Fruit fly (Drosophila melanogaster) whole organism, wandering third instar larva: ENCODE measurements around the gene CG7772.

ENCODE experiments used
- Abd-B ChIP-seq: fragments of >200 bp; optimal IDR thresholded peaks from 2 replicates; lab custom pipeline; 2017; ENCODE audit warnings: missing biosample characterization, missing genetic modification characterization
- CG32264 ChIP-seq: fragments of 200-800 bp; sonication (Bioruptor generic); optimal IDR thresholded peaks from 2 replicates; lab custom pipeline; 2016; ENCODE audit warnings: missing biosample characterization, missing genetic modification characterization
- CG9705 ChIP-seq: fragments of 200-800 bp; sonication (Bioruptor generic); optimal IDR thresholded peaks from 2 replicates; lab custom pipeline; 2018; ENCODE audit warnings: missing biosample characterization, mild to moderate bottlenecking, missing genetic modification characterization
- CrebA ChIP-seq: fragments of 200-800 bp; sonication (Bioruptor generic); optimal IDR thresholded peaks from 2 replicates; lab custom pipeline; 2016; ENCODE audit warnings: missing biosample characterization, mild to moderate bottlenecking, missing genetic modification characterization, borderline replicate concordance
- Dfd ChIP-seq: fragments of >200 bp; optimal IDR thresholded peaks from 2 replicates; lab custom pipeline; 2017; ENCODE audit warnings: missing biosample characterization, missing genetic modification characterization
- Dif ChIP-seq: fragments of 200-275, 200-300 bp; sonication (Bioruptor generic); optimal IDR thresholded peaks from 2 replicates; lab custom pipeline; 2018; ENCODE audit warnings: missing biosample characterization, missing genetic modification characterization; ENCODE audit not compliant: partially characterized antibody
- GATAd ChIP-seq: sonication (Bioruptor generic); optimal IDR thresholded peaks from 2 replicates; lab custom pipeline; 2016; ENCODE audit warnings: missing biosample characterization, missing genetic modification characterization
- HLH106 ChIP-seq: fragments of 200-800 bp; optimal IDR thresholded peaks from 3 replicates; lab custom pipeline; 2019; ENCODE audit warnings: missing biosample characterization, mild to moderate bottlenecking, missing genetic modification characterization, moderate library complexity
- Hnf4 ChIP-seq: fragments of 200-800 bp; sonication (Bioruptor generic); optimal IDR thresholded peaks from 2 replicates; lab custom pipeline; 2016; ENCODE audit warnings: missing biosample characterization, mild to moderate bottlenecking, missing genetic modification characterization
- Hr78 ChIP-seq: fragments of >200 bp; optimal IDR thresholded peaks from 2 replicates; lab custom pipeline; 2017; ENCODE audit warnings: missing biosample characterization, missing genetic modification characterization
- Hr83 ChIP-seq: fragments of 200-300 bp; sonication (Bioruptor generic); optimal IDR thresholded peaks from 2 replicates; lab custom pipeline; 2016; ENCODE audit warnings: missing biosample characterization, mild to moderate bottlenecking, missing genetic modification characterization, moderate library complexity; ENCODE audit not compliant: poor library complexity, severe bottlenecking
- Jra ChIP-seq: sonication (Bioruptor generic); optimal IDR thresholded peaks from 2 replicates; lab custom pipeline; 2016; ENCODE audit warnings: missing biosample characterization, missing genetic modification characterization
- Mio ChIP-seq: sonication (Bioruptor generic); optimal IDR thresholded peaks from 2 replicates; lab custom pipeline; 2016; ENCODE audit warnings: missing biosample characterization, missing genetic modification characterization
- Myc ChIP-seq: fragments of >200 bp; optimal IDR thresholded peaks from 2 replicates; lab custom pipeline; 2017
- N ChIP-seq: fragments of >200 bp; optimal IDR thresholded peaks from 2 replicates; lab custom pipeline; 2018; ENCODE audit warnings: missing biosample characterization, missing external identifiers, missing genetic modification characterization
- OdsH ChIP-seq: fragments of 200-800 bp; sonication (Bioruptor generic); optimal IDR thresholded peaks from 2 replicates; lab custom pipeline; 2016; ENCODE audit warnings: missing biosample characterization, mild to moderate bottlenecking, missing genetic modification characterization
- Rel ChIP-seq, 2 experiments: fragments of 200-800 bp; sonication (Bioruptor generic) in 1 of 2; optimal IDR thresholded peaks; 2 replicates in 1 of 2; 3 replicates in 1 of 2; lab custom pipeline; 2016 to 2019; ENCODE audit warnings: mild to moderate bottlenecking in 2 of 2, missing biosample characterization in 2 of 2, missing genetic modification characterization in 2 of 2, moderate library complexity in 1 of 2
- Sp1 ChIP-seq: fragments of 200-800 bp; sonication (Bioruptor generic); optimal IDR thresholded peaks from 3 replicates; lab custom pipeline; 2019; ENCODE audit warnings: missing biosample characterization, mild to moderate bottlenecking, missing genetic modification characterization, moderate library complexity
- Vsx2 ChIP-seq: fragments of 200-300, 225-300 bp; sonication (Bioruptor generic); optimal IDR thresholded peaks from 2 replicates; lab custom pipeline; 2018; ENCODE audit warnings: missing biosample characterization, missing genetic modification characterization; ENCODE audit not compliant: partially characterized antibody
- br ChIP-seq: fragments of 200-800 bp; sonication (Bioruptor generic); optimal IDR thresholded peaks from 2 replicates; lab custom pipeline; 2016; ENCODE audit warnings: missing biosample characterization, missing genetic modification characterization
- brk ChIP-seq: fragments of 200-800 bp; sonication (Bioruptor generic); optimal IDR thresholded peaks from 2 replicates; lab custom pipeline; 2016; ENCODE audit warnings: missing biosample characterization, mild to moderate bottlenecking, missing genetic modification characterization
- dl ChIP-seq, 2 experiments: fragments of 175-275, 200-275 bp in 1 of 2; fragments of 200-275 bp in 1 of 2; sonication (Bioruptor generic); optimal IDR thresholded peaks; lab custom pipeline; 2018; ENCODE audit warnings: mild to moderate bottlenecking in 2 of 2, missing biosample characterization in 2 of 2, missing genetic modification characterization in 2 of 2, moderate library complexity in 2 of 2; ENCODE audit not compliant: partially characterized antibody in 2 of 2, insufficient read depth in 1 of 2
- dmrt93B ChIP-seq: fragments of 200-800 bp; sonication (Bioruptor generic); optimal IDR thresholded peaks from 2 replicates; lab custom pipeline; 2018; ENCODE audit warnings: missing biosample characterization, mild to moderate bottlenecking, missing genetic modification characterization
- dsf ChIP-seq: sonication (Bioruptor generic); optimal IDR thresholded peaks from 2 replicates; lab custom pipeline; 2016; ENCODE audit warnings: missing biosample characterization, missing genetic modification characterization, borderline replicate concordance
- ey ChIP-seq: fragments of 200-800 bp; sonication (Bioruptor generic); optimal IDR thresholded peaks from 2 replicates; lab custom pipeline; 2016; ENCODE audit warnings: missing biosample characterization, missing genetic modification characterization
- foxo ChIP-seq, 2 experiments: fragments of 200-800 bp; sonication (Bioruptor generic); optimal IDR thresholded peaks; 2 replicates in 1 of 2; 3 replicates in 1 of 2; lab custom pipeline; 2016 to 2017; ENCODE audit warnings: missing biosample characterization in 2 of 2, missing genetic modification characterization in 2 of 2
- fru ChIP-seq: fragments of 200-800 bp; sonication (Bioruptor generic); optimal IDR thresholded peaks from 3 replicates; lab custom pipeline; 2016; ENCODE audit warnings: missing biosample characterization, mild to moderate bottlenecking, missing genetic modification characterization
- h ChIP-seq: fragments of 200-800 bp; sonication (Bioruptor generic); optimal IDR thresholded peaks from 3 replicates; lab custom pipeline; 2016; ENCODE audit warnings: missing biosample characterization, mild to moderate bottlenecking, missing genetic modification characterization
- jim ChIP-seq: fragments of 175-275, 200-325 bp; sonication (Bioruptor generic); optimal IDR thresholded peaks from 2 replicates; lab custom pipeline; 2016; ENCODE audit warnings: missing biosample characterization, mild to moderate bottlenecking, missing genetic modification characterization
- lola ChIP-seq: fragments of >200 bp; optimal IDR thresholded peaks from 2 replicates; lab custom pipeline; 2017; ENCODE audit warnings: missing biosample characterization, missing genetic modification characterization
- pan ChIP-seq: fragments of >200 bp; optimal IDR thresholded peaks from 2 replicates; lab custom pipeline; 2017
- psq ChIP-seq: fragments of 200-800 bp; sonication (Bioruptor generic); optimal IDR thresholded peaks from 3 replicates; lab custom pipeline; 2017; ENCODE audit warnings: missing biosample characterization, mild to moderate bottlenecking, missing genetic modification characterization, moderate library complexity
- rgr ChIP-seq: fragments of 200-800 bp; sonication (Bioruptor generic); optimal IDR thresholded peaks from 3 replicates; lab custom pipeline; 2016; ENCODE audit warnings: missing biosample characterization, mild to moderate bottlenecking, missing genetic modification characterization
- sage ChIP-seq: fragments of 200-800 bp; sonication (Bioruptor generic); optimal IDR thresholded peaks from 2 replicates; lab custom pipeline; 2016; ENCODE audit warnings: missing biosample characterization, mild to moderate bottlenecking, missing genetic modification characterization
- sv ChIP-seq: fragments of 200-800 bp; sonication (Bioruptor generic); optimal IDR thresholded peaks from 3 replicates; lab custom pipeline; 2016; ENCODE audit warnings: missing biosample characterization, missing genetic modification characterization
- tai ChIP-seq: sonication (Bioruptor generic); optimal IDR thresholded peaks from 2 replicates; lab custom pipeline; 2016; ENCODE audit warnings: missing biosample characterization, missing genetic modification characterization
- usp ChIP-seq: fragments of >200 bp; optimal IDR thresholded peaks from 2 replicates; lab custom pipeline; 2017; ENCODE audit warnings: missing biosample characterization, missing genetic modification characterization
- woc ChIP-seq: sonication (Bioruptor generic); optimal IDR thresholded peaks from 2 replicates; lab custom pipeline; 2016; ENCODE audit warnings: missing biosample characterization, mild to moderate bottlenecking, missing genetic modification characterization

The CG7772 gene

DNA sequence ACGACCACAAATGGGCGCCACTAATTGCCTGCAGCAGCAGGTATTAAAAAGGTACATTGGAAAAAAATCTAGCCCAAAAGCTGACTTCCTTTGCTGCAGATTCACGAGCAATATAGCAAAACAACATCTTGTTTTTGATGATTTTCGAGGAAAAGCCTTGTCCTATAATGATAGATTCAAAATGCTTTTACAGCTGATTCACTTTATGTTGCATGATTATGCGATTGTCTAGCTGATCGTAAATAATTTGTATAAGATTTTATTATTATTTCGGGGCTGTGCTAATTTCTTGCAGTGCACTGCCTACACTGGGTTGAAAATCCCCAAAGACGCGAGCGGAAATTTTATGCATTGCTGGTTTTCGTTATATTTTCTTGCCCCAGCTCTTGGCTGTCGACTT is 7.4 kb upstream of the CG7772 start:
- peak in 1 of 2 experiments; percentile 5 for TF ChIP-seq foxo (GFP tag; optimal IDR thresholded peaks at IDR 0.05; lab: Kevin White, UChicago)
- peak; percentile 7 for TF ChIP-seq h (GFP tag; lab: Kevin White, UChicago)
- TF ChIP-seq OdsH (GFP tag; lab: Kevin White, UChicago) = no peak
- TF ChIP-seq Rel (GFP tag; optimal IDR thresholded peaks at IDR 0.05; lab: Kevin White, UChicago) = no peak
- no peak for TF ChIP-seq Rel (tag; optimal IDR thresholded peaks at IDR 0.05; lab: Kevin White, UChicago)
- TF ChIP-seq fru = peak; percentile 9

DNA sequence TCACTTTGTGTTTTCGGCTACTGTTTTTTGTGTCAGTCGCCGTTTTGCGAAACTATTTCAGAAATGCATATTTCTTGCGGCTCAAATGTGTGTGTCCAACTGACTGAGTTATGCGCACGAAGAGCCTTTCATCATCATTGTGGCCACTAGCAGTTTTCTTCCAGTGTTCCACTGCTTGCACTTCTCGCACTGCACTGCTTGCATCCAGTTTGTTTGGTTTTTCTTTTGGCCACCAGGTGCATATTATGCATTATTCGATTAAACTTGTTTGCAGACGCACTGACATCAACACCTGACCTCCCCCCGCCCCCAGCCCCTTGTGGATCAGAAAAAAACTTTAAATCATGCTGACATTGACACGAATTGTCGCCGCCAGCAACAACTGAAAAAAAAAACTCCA is 5.5 kb upstream of the CG7772 start:
- TF ChIP-seq lola (GFP tag; lab: Kevin White, UChicago) (no peak), Mio (no peak), sage (GFP tag; lab: Kevin White, UChicago) (no peak), woc (GFP tag; lab: Kevin White, UChicago) (no peak), fru (no peak), jim (GFP tag; lab: Kevin White, UChicago) (no peak), usp (GFP tag; lab: Kevin White, UChicago) (no peak), dmrt93B (GFP tag; lab: Kevin White, UChicago) (no peak), tai (no peak), Rel (GFP tag; optimal IDR thresholded peaks at IDR 0.05; lab: Kevin White, UChicago) (no peak), Rel (tag; optimal IDR thresholded peaks at IDR 0.05; lab: Kevin White, UChicago) (no peak), rgr (GFP tag; lab: Kevin White, UChicago) (no peak), N (GFP tag; lab: Kevin White, UChicago) (no peak), Hr78 (GFP tag; lab: Kevin White, UChicago) (no peak), h (GFP tag; lab: Kevin White, UChicago) (no peak), ey (GFP tag; lab: Kevin White, UChicago) (no peak), Dif (no peak), foxo (GFP tag; optimal IDR thresholded peaks at IDR 0.05; lab: Kevin White, UChicago) (no peak)

DNA sequence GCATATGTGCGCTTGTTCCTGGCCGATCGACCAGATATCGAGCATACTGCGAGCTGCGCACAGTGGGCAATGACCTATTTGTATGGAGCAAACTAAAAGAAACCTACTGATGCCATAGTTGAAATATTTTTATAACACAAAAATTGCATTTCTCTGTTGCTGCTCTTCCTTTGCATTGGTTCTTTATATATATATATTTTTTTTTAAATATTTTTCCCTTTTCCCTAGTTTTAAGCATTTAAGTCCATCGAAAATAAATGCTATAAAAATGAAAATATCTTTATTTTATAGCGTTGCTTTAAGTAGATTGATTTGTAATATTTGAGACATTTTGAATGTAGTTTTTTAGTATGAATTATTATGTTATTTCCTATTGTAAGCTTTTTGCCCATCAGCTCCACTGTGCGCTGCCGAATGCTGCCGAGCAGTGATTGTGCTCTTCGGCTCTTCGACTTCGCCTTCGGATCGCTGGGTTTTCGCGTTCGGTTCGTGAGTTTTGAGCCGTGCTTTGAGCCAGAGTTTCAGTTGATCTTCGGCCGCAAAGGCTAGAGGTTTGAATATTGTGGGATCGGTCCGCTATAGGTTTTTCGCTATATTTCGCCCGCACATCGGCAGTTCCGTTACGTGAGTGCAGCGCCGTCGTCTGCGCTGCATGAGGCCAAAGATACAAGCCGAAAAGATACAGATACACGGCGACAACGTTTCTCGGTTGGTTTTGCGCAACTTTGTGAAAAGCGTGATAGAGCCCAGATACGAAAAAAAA is 4.1 kb upstream of the CG7772 start, which contains the start of gene CG6847:
Gene CG6847, plus strand, starts transcription at position 522 of the 763 bp plus-strand sequence.
- TF ChIP-seq CrebA (GFP tag; lab: Kevin White, UChicago) = no peak
- TF ChIP-seq fru = peak; percentile 67
- peak; percentile 61 for TF ChIP-seq OdsH (GFP tag; lab: Kevin White, UChicago)
- no peak for TF ChIP-seq Dfd (GFP tag; lab: Kevin White, UChicago)
- TF ChIP-seq tai = no peak
- TF ChIP-seq Hr78 (GFP tag; lab: Kevin White, UChicago) = no peak
- no peak for TF ChIP-seq brk (GFP tag; lab: Kevin White, UChicago)
- TF ChIP-seq Vsx2 (GFP tag; lab: Kevin White, UChicago) = no peak
- no peak for TF ChIP-seq sage (GFP tag; lab: Kevin White, UChicago)
- TF ChIP-seq Jra (GFP tag; lab: Kevin White, UChicago) = no peak
- TF ChIP-seq Mio = no peak
- TF ChIP-seq rgr (GFP tag; lab: Kevin White, UChicago) = peak; percentile 60
- no peak for TF ChIP-seq lola (GFP tag; lab: Kevin White, UChicago)
- TF ChIP-seq woc (GFP tag; lab: Kevin White, UChicago) = peak; percentile 25
- no peak for TF ChIP-seq jim (GFP tag; lab: Kevin White, UChicago)
- TF ChIP-seq psq (GFP tag; lab: Kevin White, UChicago) = peak; percentile 77
- no peak for TF ChIP-seq Rel (GFP tag; optimal IDR thresholded peaks at IDR 0.05; lab: Kevin White, UChicago)
- TF ChIP-seq Rel (tag; optimal IDR thresholded peaks at IDR 0.05; lab: Kevin White, UChicago) = no peak
- TF ChIP-seq ey (GFP tag; lab: Kevin White, UChicago) = peak; percentile 54
- TF ChIP-seq CG9705 (GFP tag; lab: Kevin White, UChicago) = no peak
- no peak for TF ChIP-seq Hr83 (GFP tag; lab: Kevin White, UChicago)
- no peak for TF ChIP-seq usp (GFP tag; lab: Kevin White, UChicago)
- peak; percentile 14 for TF ChIP-seq dmrt93B (GFP tag; lab: Kevin White, UChicago)
- no peak for TF ChIP-seq pan (lab: Kevin White, UChicago)
- TF ChIP-seq Dif = no peak
- no peak for TF ChIP-seq CG32264
- TF ChIP-seq foxo (GFP tag; optimal IDR thresholded peaks at IDR 0.05; lab: Kevin White, UChicago) = peak in 1 of 2 experiments; percentile 64
- TF ChIP-seq N (GFP tag; lab: Kevin White, UChicago) = no peak
- peak; percentile 17 for TF ChIP-seq br (GFP tag; lab: Kevin White, UChicago)
- peak; percentile 81 for TF ChIP-seq Sp1 (GFP tag; lab: Kevin White, UChicago)
- peak; percentile 49 for TF ChIP-seq sv (GFP tag; lab: Kevin White, UChicago)
- peak; percentile 69 for TF ChIP-seq HLH106 (tag; lab: Kevin White, UChicago)
- TF ChIP-seq Myc (lab: Kevin White, UChicago) = no peak
- TF ChIP-seq Hnf4 (GFP tag; lab: Kevin White, UChicago) = no peak
- no peak for TF ChIP-seq Abd-B
- peak; percentile 58 for TF ChIP-seq h (GFP tag; lab: Kevin White, UChicago)
- no peak for TF ChIP-seq dsf (GFP tag; lab: Kevin White, UChicago)
- no peak for TF ChIP-seq GATAd (GFP tag; lab: Kevin White, UChicago)
- no peak for TF ChIP-seq dl (GFP tag; optimal IDR thresholded peaks at IDR 0.05; lab: Kevin White, UChicago; ENCODE audit: insufficient read depth in 1 of 2, partially characterized antibody in 2 of 2)
